Fruit fly (Drosophila melanogaster) S2 (cell line): ENCODE data around the gene sno.

Experiments
- CG8478 ChIP-seq: fragments of >200 bp; optimal IDR thresholded peaks from 2 replicates; lab custom pipeline; 2018
- CTCF ChIP-seq, 2 experiments: fragments of >200 bp; optimal IDR thresholded peaks; 2 replicates each; lab custom pipeline; 2018

- TF ChIP-seq CTCF (optimal IDR thresholded peaks at IDR 0.05; lab: Kevin White, UChicago) (no peak), CG8478 (lab: Kevin White, UChicago) (no peak)
Observed at dm6 chrX:13221311-13221710, 9.8 kb upstream of the sno start.
